Worm (Caenorhabditis elegans): ENCODE results near the gene F13A2.2.

Gene F13A2.2

DNA sequence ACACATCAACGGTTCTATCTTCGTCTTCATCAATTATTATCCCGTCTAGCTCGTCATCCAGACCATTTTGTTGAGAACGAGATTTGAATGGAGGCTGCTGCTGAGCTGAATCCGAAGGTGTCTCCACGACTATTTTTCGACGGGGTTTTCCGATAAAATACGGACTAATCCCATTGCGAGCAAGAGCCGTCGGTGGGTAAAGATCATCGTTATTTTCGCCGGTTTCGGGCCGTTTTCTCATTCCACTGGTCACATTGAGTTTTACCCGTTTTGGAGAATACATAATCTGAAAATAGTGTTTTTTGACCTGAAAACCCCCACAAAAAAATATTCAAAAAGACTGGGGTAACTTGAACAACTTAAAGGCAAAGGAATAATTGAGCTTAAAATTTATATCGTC lies 38.7 kb downstream of the F13A2.2 start, which contains the start of gene figl-1:
Gene figl-1, minus strand, starts transcription at position 286 of the 400 bp plus-strand sequence.
- TF ChIP-seq ets-5 (GFP tag; IDR thresholded peaks at IDR 0.05) (no peak), pag-3 (tag; optimal IDR thresholded peaks at IDR 0.05; ENCODE audit: borderline replicate concordance, insufficient read depth) (no peak), ceh-8 (GFP tag; optimal IDR thresholded peaks at IDR 0.05) (no peak), hlh-4 (tag; optimal IDR thresholded peaks at IDR 0.05) (no peak), grh-1 (GFP tag; IDR thresholded peaks at IDR 0.05) (no peak), unc-86 (tag; optimal IDR thresholded peaks at IDR 0.05) (no peak), ceh-82 (tag; optimal IDR thresholded peaks at IDR 0.05) (no peak), rnt-1 (tag; optimal IDR thresholded peaks at IDR 0.05) (no peak), nhr-28 (tag; optimal IDR thresholded peaks at IDR 0.05) (no peak), skn-1 (tag; optimal IDR thresholded peaks at IDR 0.05) (no peak), lin-14 (GFP tag; optimal IDR thresholded peaks at IDR 0.05) (no peak), unc-62 (GFP tag; optimal IDR thresholded peaks at IDR 0.05) (no peak), elt-2 (tag; optimal IDR thresholded peaks at IDR 0.05) (peak; percentile 6), fos-1 (tag; optimal IDR thresholded peaks at IDR 0.05) (no peak), mab-9 (GFP tag; IDR thresholded peaks at IDR 0.05) (no peak), Y116A8C.19 (tag; optimal IDR thresholded peaks at IDR 0.05; ENCODE audit: borderline replicate concordance) (no peak), C04F5.9 (tag; optimal IDR thresholded peaks at IDR 0.05) (no peak), ces-1 (GFP tag; optimal IDR thresholded peaks at IDR 0.05) (no peak), nhr-20 (tag; optimal IDR thresholded peaks at IDR 0.05) (no peak), ama-1 (optimal IDR thresholded peaks at IDR 0.05) (no peak), ceh-88 (GFP tag; IDR thresholded peaks at IDR 0.05) (no peak), aha-1 (tag; optimal IDR thresholded peaks at IDR 0.05) (no peak), zip-4 (GFP tag; optimal IDR thresholded peaks at IDR 0.05) (peak; percentile 0), efl-1 (optimal IDR thresholded peaks at IDR 0.05) (peak in 1 of 2 experiments; percentile 9), efl-1 (GFP tag; optimal IDR thresholded peaks at IDR 0.05 in 1 of 2) (peak in 1 of 2 experiments; percentile 86), isw-1 (GFP tag; IDR thresholded peaks at IDR 0.05) (no peak), nhr-71 (tag; optimal IDR thresholded peaks at IDR 0.05) (peak; percentile 7), tlp-1 (tag; optimal IDR thresholded peaks at IDR 0.05) (no peak), fkh-8 (tag; optimal IDR thresholded peaks at IDR 0.05) (no peak)

- no peak for TF ChIP-seq snpc-4 (tag; optimal IDR thresholded peaks at IDR 0.05)
- TF ChIP-seq skn-1 (tag; optimal IDR thresholded peaks at IDR 0.05): peak; percentile 13
Observed at ce11 chrV:4341736-4342135, 42.6 kb downstream of the F13A2.2 start.

- no peak for TF ChIP-seq hpl-2 (GFP tag; optimal IDR thresholded peaks at IDR 0.05)
- TF ChIP-seq fkh-4 (tag; optimal IDR thresholded peaks at IDR 0.05; ENCODE audit: borderline replicate concordance): no peak
- no peak for TF ChIP-seq unc-130 (tag; optimal IDR thresholded peaks at IDR 0.05)
- no peak for TF ChIP-seq rnt-1 (tag; optimal IDR thresholded peaks at IDR 0.05)
- no peak for TF ChIP-seq isw-1 (GFP tag; IDR thresholded peaks at IDR 0.05)
- TF ChIP-seq egl-13 (tag; optimal IDR thresholded peaks at IDR 0.05): no peak
- TF ChIP-seq nhr-84 (tag; optimal IDR thresholded peaks at IDR 0.05): no peak
- TF ChIP-seq mdl-1 (tag; optimal IDR thresholded peaks at IDR 0.05): no peak
- no peak for TF ChIP-seq nhr-47 (tag; optimal IDR thresholded peaks at IDR 0.05)
- TF ChIP-seq alr-1 (tag; optimal IDR thresholded peaks at IDR 0.05; ENCODE audit: borderline replicate concordance): no peak
- no peak for TF ChIP-seq nhr-71 (tag; optimal IDR thresholded peaks at IDR 0.05)
- TF ChIP-seq unc-86 (tag; optimal IDR thresholded peaks at IDR 0.05): no peak
- TF ChIP-seq lin-35 (GFP tag; optimal IDR thresholded peaks at IDR 0.05): no peak
- no peak for TF ChIP-seq nhr-77 (tag; optimal IDR thresholded peaks at IDR 0.05)
- TF ChIP-seq mef-2 (tag; optimal IDR thresholded peaks at IDR 0.05): no peak
- TF ChIP-seq pax-3 (tag; optimal IDR thresholded peaks at IDR 0.05): no peak
Observed at ce11 chrV:4341208-4341607, 43.2 kb downstream of the F13A2.2 start, which contains the start of gene glrx-3. Gene glrx-3 (minus strand): TSS chrV:4341308.
